Fruit fly (Drosophila melanogaster): ENCODE measurements around the gene Bre1.

Gene Bre1

dm6 chr3L:5793967-5794366 lies at the start of gene Bre1:
TSS of gene Bre1 (minus strand) at chr3L:5794192.
- TF ChIP-seq CG8478 (optimal IDR thresholded peaks at IDR 0.05), result no peak
- TF ChIP-seq CTCF (optimal IDR thresholded peaks at IDR 0.05), result peak in 1 of 2 experiments; percentile 16

- TF ChIP-seq CG8478 (optimal IDR thresholded peaks at IDR 0.05) (no peak), CTCF (optimal IDR thresholded peaks at IDR 0.05) (no peak)
These were observed 46.9 kb upstream of the Bre1 start for dm6 chr3L:5840847-5841246.

dm6 chr3L:5838880-5839279 lies 44.9 kb upstream of the Bre1 start:
- TF ChIP-seq CG8478 (optimal IDR thresholded peaks at IDR 0.05), result no peak
- no peak for TF ChIP-seq CTCF (optimal IDR thresholded peaks at IDR 0.05)

dm6 chr3L:5838295-5838694 lies 44.3 kb upstream of the Bre1 start:
- TF ChIP-seq CTCF (optimal IDR thresholded peaks at IDR 0.05) (no peak), CG8478 (optimal IDR thresholded peaks at IDR 0.05) (no peak)

dm6 chr3L:5835887-5836646 lies 42.1 kb upstream of the Bre1 start:
- no peak for TF ChIP-seq CG8478 (optimal IDR thresholded peaks at IDR 0.05)
- TF ChIP-seq CTCF (optimal IDR thresholded peaks at IDR 0.05), result no peak

- TF ChIP-seq CG8478 (optimal IDR thresholded peaks at IDR 0.05) (no peak), CTCF (optimal IDR thresholded peaks at IDR 0.05) (no peak)
These were observed 41.4 kb upstream of the Bre1 start for dm6 chr3L:5835431-5835830.

- TF ChIP-seq CTCF (optimal IDR thresholded peaks at IDR 0.05) (no peak), CG8478 (optimal IDR thresholded peaks at IDR 0.05) (no peak)
These were observed 40.8 kb upstream of the Bre1 start for dm6 chr3L:5834798-5835197.

- TF ChIP-seq CTCF (optimal IDR thresholded peaks at IDR 0.05) (no peak), CG8478 (optimal IDR thresholded peaks at IDR 0.05) (no peak)
These were observed 40.3 kb upstream of the Bre1 start for dm6 chr3L:5834245-5834644.

dm6 chr3L:5833761-5834160 lies 39.8 kb upstream of the Bre1 start:
- TF ChIP-seq CTCF (optimal IDR thresholded peaks at IDR 0.05) (no peak), CG8478 (optimal IDR thresholded peaks at IDR 0.05) (no peak)

- no peak for TF ChIP-seq CG8478 (optimal IDR thresholded peaks at IDR 0.05)
- no peak for TF ChIP-seq CTCF (optimal IDR thresholded peaks at IDR 0.05)
These were observed 37.9 kb upstream of the Bre1 start for dm6 chr3L:5831890-5832289.

dm6 chr3L:5830649-5831048 lies 36.7 kb upstream of the Bre1 start:
- no peak for TF ChIP-seq CG8478 (optimal IDR thresholded peaks at IDR 0.05)
- TF ChIP-seq CTCF (optimal IDR thresholded peaks at IDR 0.05), result no peak

dm6 chr3L:5828684-5829083 lies 34.7 kb upstream of the Bre1 start:
- TF ChIP-seq CG8478 (optimal IDR thresholded peaks at IDR 0.05) (no peak), CTCF (optimal IDR thresholded peaks at IDR 0.05) (no peak)

dm6 chr3L:5828275-5828674 lies 34.3 kb upstream of the Bre1 start:
- TF ChIP-seq CTCF (optimal IDR thresholded peaks at IDR 0.05) (no peak), CG8478 (optimal IDR thresholded peaks at IDR 0.05) (no peak)

- TF ChIP-seq CG8478 (optimal IDR thresholded peaks at IDR 0.05) (no peak), CTCF (optimal IDR thresholded peaks at IDR 0.05) (no peak)
These were observed 31.5 kb upstream of the Bre1 start for dm6 chr3L:5825483-5825882.

- TF ChIP-seq CTCF (optimal IDR thresholded peaks at IDR 0.05) (no peak), CG8478 (optimal IDR thresholded peaks at IDR 0.05) (no peak)
These were observed 29.9 kb upstream of the Bre1 start for dm6 chr3L:5823763-5824445.

- TF ChIP-seq CG8478 (optimal IDR thresholded peaks at IDR 0.05), result no peak
- TF ChIP-seq CTCF (optimal IDR thresholded peaks at IDR 0.05), result no peak
These were observed 27.5 kb upstream of the Bre1 start for dm6 chr3L:5821506-5821905.
